Worm (Caenorhabditis elegans): Measurements from ENCODE around the gene srh-211.

The srh-211 gene

ce11 chrV:4038557-4038956 is 42.6 kb downstream of the srh-211 start:
- no peak for TF ChIP-seq cebp-1 (GFP tag; IDR thresholded peaks at IDR 0.05)
- peak; percentile 91 for TF ChIP-seq cebp-1 (tag; optimal IDR thresholded peaks at IDR 0.05)
- no peak for TF ChIP-seq lin-40 (tag; optimal IDR thresholded peaks at IDR 0.05)

DNA sequence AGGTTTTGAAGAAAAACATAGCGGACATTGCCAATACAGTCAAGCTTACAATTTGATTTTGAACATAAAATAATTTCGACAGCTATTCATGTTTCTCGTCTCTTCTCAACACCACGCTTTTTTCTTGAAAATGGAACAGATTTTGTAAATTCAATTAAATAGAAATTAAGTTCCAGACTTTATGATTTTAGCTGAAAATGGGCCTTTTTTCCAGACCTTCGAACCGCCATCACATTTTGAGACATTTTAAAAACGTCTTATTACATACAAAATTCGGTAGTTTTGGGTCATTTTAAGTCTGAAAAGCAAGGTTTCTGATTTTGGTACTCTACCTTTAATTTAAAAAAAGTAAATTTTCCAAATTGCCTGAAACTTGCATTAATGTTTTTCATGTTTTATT is 43.1 kb downstream of the srh-211 start, which contains the start of gene C49G7.12:
C49G7.12 (plus strand) TSS at position 301 of the 400 bp plus-strand sequence.
- no peak for TF ChIP-seq lin-26 (GFP tag; IDR thresholded peaks at IDR 0.05)
- no peak for TF ChIP-seq tlf-1 (GFP tag; optimal IDR thresholded peaks at IDR 0.05)
- no peak for TF ChIP-seq nhr-80 (tag; optimal IDR thresholded peaks at IDR 0.05)
- TF ChIP-seq nfyb-1 (GFP tag; IDR thresholded peaks at IDR 0.05) = no peak
- TF ChIP-seq dpl-1 (GFP tag; optimal IDR thresholded peaks at IDR 0.05) = no peak
- TF ChIP-seq zfh-2 (GFP tag; conservative IDR thresholded peaks at IDR 0.05) = no peak
- TF ChIP-seq lir-1 (GFP tag; conservative IDR thresholded peaks at IDR 0.05) = no peak
- TF ChIP-seq mes-4 (tag; optimal IDR thresholded peaks at IDR 0.05) = no peak
- no peak for TF ChIP-seq F39B2.1 (GFP tag; IDR thresholded peaks at IDR 0.05)
- no peak for TF ChIP-seq T07F8.4 (tag; optimal IDR thresholded peaks at IDR 0.05)

DNA sequence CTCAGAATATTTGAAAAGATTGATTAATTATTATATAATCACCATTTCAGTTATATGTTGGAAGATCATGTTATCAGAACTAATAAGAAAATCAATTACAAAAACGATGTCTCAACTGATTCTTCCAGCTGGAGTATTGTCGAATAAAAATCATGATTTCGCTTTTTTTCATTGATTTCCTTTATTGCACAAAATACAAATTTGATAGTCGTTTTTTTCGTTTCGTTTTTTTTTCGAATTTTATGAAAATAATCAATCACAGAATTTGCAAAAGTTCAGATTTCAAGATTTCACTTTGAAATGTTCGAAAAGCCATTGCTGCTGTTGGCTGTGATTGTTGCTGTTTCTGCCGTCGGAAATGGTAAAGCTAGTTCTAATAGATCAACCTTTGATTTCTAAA is 45.4 kb downstream of the srh-211 start, which contains the start of gene C49G7.13:
C49G7.13 (plus strand) TSS at position 301 of the 400 bp plus-strand sequence.
- TF ChIP-seq somi-1 (GFP tag; optimal IDR thresholded peaks at IDR 0.05) (no peak), Y67H2A.10 (GFP tag; conservative IDR thresholded peaks at IDR 0.05) (no peak), F57A8.1 (GFP tag; optimal IDR thresholded peaks at IDR 0.05) (no peak), ama-1 (optimal IDR thresholded peaks at IDR 0.05) (no peak), ama-1 (GFP tag; optimal IDR thresholded peaks at IDR 0.05) (no peak), bed-1 (GFP tag; IDR thresholded peaks at IDR 0.05) (no peak), hmg-1.2 (GFP tag; IDR thresholded peaks at IDR 0.05) (no peak), Y79H2A.3 (GFP tag; conservative IDR thresholded peaks at IDR 0.05) (no peak), nfyb-1 (GFP tag; IDR thresholded peaks at IDR 0.05) (no peak)

ce11 chrV:4034303-4034702 is 46.9 kb downstream of the srh-211 start, which contains the start of gene C49G7.7:
TSS of gene C49G7.7 (plus strand) at chrV:4034476.
- TF ChIP-seq F57A8.1 (GFP tag; optimal IDR thresholded peaks at IDR 0.05) (no peak), cebp-1 (GFP tag; IDR thresholded peaks at IDR 0.05) (peak; percentile 19; the same call in 1 of the 2 replicates), cebp-1 (tag; optimal IDR thresholded peaks at IDR 0.05) (peak; percentile 87)

ce11 chrV:4031319-4031718 is 49.9 kb downstream of the srh-211 start, which contains the start of gene cyp-35A4:
TSS of gene cyp-35A4 (plus strand) at chrV:4031619.
- no peak for TF ChIP-seq F52B5.7 (tag; optimal IDR thresholded peaks at IDR 0.05)
- TF ChIP-seq ekl-4 (GFP tag; IDR thresholded peaks at IDR 0.05) = no peak
- no peak for TF ChIP-seq lsl-1 (GFP tag; optimal IDR thresholded peaks at IDR 0.05)

DNA sequence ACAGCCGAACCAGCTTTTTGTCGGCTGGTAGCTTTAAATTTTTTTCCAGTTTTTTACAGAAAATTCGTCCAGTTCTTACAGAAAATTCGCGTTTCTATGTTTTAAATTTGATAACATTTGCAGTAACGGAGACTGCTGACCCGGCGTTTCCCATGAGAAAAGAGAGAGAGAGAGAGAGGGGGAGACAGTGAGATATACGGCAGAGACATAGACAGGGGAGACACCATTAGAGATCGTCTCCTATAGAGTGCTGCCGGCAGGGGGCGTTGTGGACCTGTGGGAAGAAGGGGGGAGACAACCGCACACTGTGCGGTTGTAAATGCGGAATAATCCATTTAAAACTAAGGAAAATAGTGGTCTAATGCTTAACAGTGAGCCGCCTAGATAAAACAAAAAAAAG is 51.6 kb downstream of the srh-211 start:
- TF ChIP-seq ceh-79 (tag; optimal IDR thresholded peaks at IDR 0.05) = no peak
- no peak for TF ChIP-seq Y53F4B.3 (GFP tag; IDR thresholded peaks at IDR 0.05)
- TF ChIP-seq dpff-1 (tag; optimal IDR thresholded peaks at IDR 0.05) = no peak
- TF ChIP-seq hmg-1.2 (GFP tag; IDR thresholded peaks at IDR 0.05) = peak; percentile 74; the same call in 1 of the 2 replicates
- TF ChIP-seq zim-3 (tag; optimal IDR thresholded peaks at IDR 0.05) = no peak
- peak; percentile 50; the same call in 1 of the 2 replicates for TF ChIP-seq aptf-3 (GFP tag; IDR thresholded peaks at IDR 0.05)
- TF ChIP-seq lin-40 (tag; optimal IDR thresholded peaks at IDR 0.05) = no peak
- no peak for TF ChIP-seq hrde-1 (tag; optimal IDR thresholded peaks at IDR 0.05; ENCODE audit: borderline replicate concordance)
- no peak for TF ChIP-seq Y79H2A.3 (GFP tag; conservative IDR thresholded peaks at IDR 0.05)
- TF ChIP-seq chd-7 (tag; optimal IDR thresholded peaks at IDR 0.05) = no peak
- TF ChIP-seq lag-1 (GFP tag; IDR thresholded peaks at IDR 0.05) = no peak
- TF ChIP-seq nhr-90 (tag; optimal IDR thresholded peaks at IDR 0.05) = no peak
- TF ChIP-seq nfyb-1 (GFP tag; IDR thresholded peaks at IDR 0.05) = no peak
- no peak for TF ChIP-seq cebp-1 (GFP tag; IDR thresholded peaks at IDR 0.05)
- TF ChIP-seq cebp-1 (tag; optimal IDR thresholded peaks at IDR 0.05) = peak; percentile 16
- no peak for TF ChIP-seq ztf-18 (tag; optimal IDR thresholded peaks at IDR 0.05)
- TF ChIP-seq aptf-2 (GFP tag; conservative IDR thresholded peaks at IDR 0.05) = peak; percentile 95
- TF ChIP-seq nhr-80 (tag; optimal IDR thresholded peaks at IDR 0.05) = peak; percentile 20
- TF ChIP-seq Y56A3A.18 (GFP tag; IDR thresholded peaks at IDR 0.05) = 0 out of 2 replicates have a peak, but pooled peaks have one; percentile 11
- TF ChIP-seq B0336.3 (GFP tag; IDR thresholded peaks at IDR 0.05) = 0 out of 2 replicates have a peak, but pooled peaks have one; percentile 16
- TF ChIP-seq cebp-2 (GFP tag; IDR thresholded peaks at IDR 0.05) = no peak
- TF ChIP-seq egrh-3 (GFP tag; IDR thresholded peaks at IDR 0.05) = 0 out of 2 replicates have a peak, but pooled peaks have one; percentile 18
- no peak for TF ChIP-seq F39B2.1 (GFP tag; IDR thresholded peaks at IDR 0.05)
